Worm (Caenorhabditis elegans) whole organism, early embryonic: ENCODE results near the gene F32H5.4.

ENCODE experiments used
- ama-1 ChIP-seq: fragments of 150-350 bp; optimal IDR thresholded peaks from 2 replicates; lab custom pipeline; 2014
- ets-7 ChIP-seq: sonication (generic microtip); optimal IDR thresholded peaks from 2 replicates; lab custom pipeline; 2016; ENCODE audit warnings: missing genotype, missing genetic modification characterization, missing compliant biosample characterization
- flt-1 ChIP-seq: fragments of 200-800 bp; sonication (Bioruptor generic); IDR thresholded peaks from 2 replicates; pipeline ENCODE4 v1.3.6; 2022; ENCODE audit warnings: missing genetic modification characterization, missing compliant biosample characterization

DNA sequence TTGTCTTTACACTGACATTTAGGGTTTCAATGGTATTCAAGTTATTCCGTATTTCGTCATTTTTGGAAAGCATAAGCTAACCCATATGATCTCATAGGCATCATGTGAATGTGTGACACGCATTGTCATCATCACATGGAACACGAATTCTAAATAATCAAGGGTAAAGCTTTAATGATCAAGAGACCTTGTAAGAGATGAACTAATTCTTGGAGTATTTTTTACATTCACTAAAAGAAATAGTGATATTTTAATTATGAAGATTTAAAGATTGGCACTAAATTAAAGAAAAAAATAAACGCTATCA is 51.6 kb downstream of the F32H5.4 start:
- no peak for TF ChIP-seq ets-7 (tag; lab: Kevin White, UChicago)
- TF ChIP-seq flt-1 (GFP tag; lab: Robert Waterston, UW): no peak
- no peak for TF ChIP-seq ama-1
